Fruit fly (Drosophila melanogaster) whole organism, wandering third instar larva: ENCODE results near the gene lbl.

ENCODE experiments used
- Abd-B ChIP-seq: fragments of >200 bp; optimal IDR thresholded peaks from 2 replicates; lab custom pipeline; 2017; ENCODE audit warnings: missing biosample characterization, missing genetic modification characterization
- Hr78 ChIP-seq: fragments of >200 bp; optimal IDR thresholded peaks from 2 replicates; lab custom pipeline; 2017; ENCODE audit warnings: missing biosample characterization, missing genetic modification characterization
- Vsx2 ChIP-seq: fragments of 200-300, 225-300 bp; sonication (Bioruptor generic); optimal IDR thresholded peaks from 2 replicates; lab custom pipeline; 2018; ENCODE audit warnings: missing biosample characterization, missing genetic modification characterization; ENCODE audit not compliant: partially characterized antibody
- fru ChIP-seq: fragments of 200-800 bp; sonication (Bioruptor generic); optimal IDR thresholded peaks from 3 replicates; lab custom pipeline; 2016; ENCODE audit warnings: missing biosample characterization, mild to moderate bottlenecking, missing genetic modification characterization
- jim ChIP-seq: fragments of 175-275, 200-325 bp; sonication (Bioruptor generic); optimal IDR thresholded peaks from 2 replicates; lab custom pipeline; 2016; ENCODE audit warnings: missing biosample characterization, mild to moderate bottlenecking, missing genetic modification characterization
- pan ChIP-seq: fragments of >200 bp; optimal IDR thresholded peaks from 2 replicates; lab custom pipeline; 2017

dm6 chr3R:21447656-21448055 lies 13.7 kb upstream of the lbl start:
- no peak for TF ChIP-seq Vsx2 (GFP tag; lab: Kevin White, UChicago)
- TF ChIP-seq Hr78 (GFP tag; lab: Kevin White, UChicago), result no peak
- TF ChIP-seq jim, result no peak
- no peak for TF ChIP-seq fru (GFP tag; lab: Kevin White, UChicago)
- no peak for TF ChIP-seq Abd-B (GFP tag; lab: Kevin White, UChicago)
- no peak for TF ChIP-seq pan (lab: Kevin White, UChicago)
